Worm (Caenorhabditis elegans) whole organism, late embryonic: ENCODE data around the gene K11H12.8.
A peak's percentile ranks its signal among the peaks of the same experiment; 100 is the strongest.

Experiments
- eyg-1 ChIP-seq: sonication (generic microtip); optimal IDR thresholded peaks from 2 replicates; lab custom pipeline; 2016; ENCODE audit warnings: missing genotype, missing genetic modification characterization, missing compliant biosample characterization
- hlh-30 ChIP-seq: sonication (generic microtip); optimal IDR thresholded peaks from 2 replicates; lab custom pipeline; 2017; ENCODE audit warnings: antibody characterized with exemption, missing genetic modification characterization, missing compliant biosample characterization; ENCODE audit not compliant: insufficient read depth
- hlh-8 ChIP-seq: sonication (generic microtip); optimal IDR thresholded peaks from 2 replicates; lab custom pipeline; 2016; ENCODE audit warnings: missing genotype, missing genetic modification characterization, missing compliant biosample characterization

- TF ChIP-seq eyg-1 (tag; lab: Kevin White, UChicago) = peak; percentile 5
- TF ChIP-seq hlh-30 (tag; lab: Kevin White, UChicago) = peak; percentile 13
- peak; percentile 4 for TF ChIP-seq hlh-8 (tag; lab: Kevin White, UChicago)
Measured at ce11 chrIV:620324-620723, 34.9 kb upstream of the K11H12.8 start.
